Worm (Caenorhabditis elegans): ENCODE measurements around the gene F54A3.2.

DNA sequence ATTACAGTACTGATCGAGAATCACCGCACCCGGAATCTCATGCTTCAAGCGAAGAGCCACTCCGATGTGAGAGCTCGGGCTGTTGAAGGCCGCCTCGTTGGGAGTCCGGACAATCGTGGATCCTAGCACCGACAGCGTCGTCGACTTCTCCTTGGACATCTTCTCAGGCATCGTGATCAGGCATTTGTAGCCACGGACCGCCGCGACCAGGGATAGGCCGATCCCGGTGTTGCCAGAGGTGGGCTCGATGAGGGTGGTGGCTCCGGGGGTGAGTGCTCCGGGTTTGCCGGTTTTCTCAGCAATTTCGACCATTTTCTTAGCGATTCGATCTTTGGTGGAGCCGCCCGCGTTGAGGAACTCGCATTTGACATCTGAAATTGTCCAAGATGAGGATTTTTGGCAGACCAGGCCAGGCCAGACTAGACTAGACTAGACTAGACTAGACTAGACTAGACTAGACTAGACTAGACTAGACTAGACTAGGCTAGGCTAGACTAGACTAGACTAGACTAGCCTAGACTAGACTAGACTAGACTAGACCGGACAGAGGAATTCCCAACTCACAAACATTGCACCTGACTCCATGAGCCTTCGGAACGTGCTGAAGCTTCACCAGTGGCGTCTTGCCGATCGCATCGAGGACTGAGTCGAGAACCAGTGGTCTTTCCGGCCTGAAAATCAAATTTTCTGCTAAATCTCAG is 22.1 kb upstream of the F54A3.2 start:
- TF ChIP-seq ama-1 (optimal IDR thresholded peaks at IDR 0.05) (no peak), ceh-36 (tag; optimal IDR thresholded peaks at IDR 0.05) (no peak), ets-7 (tag; optimal IDR thresholded peaks at IDR 0.05) (no peak), tbx-37 (GFP tag; conservative IDR thresholded peaks at IDR 0.05) (no peak), B0310.2 (tag; optimal IDR thresholded peaks at IDR 0.05) (no peak), ceh-13 (GFP tag; optimal IDR thresholded peaks at IDR 0.05) (no peak), scrt-1 (GFP tag; IDR thresholded peaks at IDR 0.05) (no peak), flt-1 (GFP tag; IDR thresholded peaks at IDR 0.05) (no peak), hmg-4 (GFP tag; optimal IDR thresholded peaks at IDR 0.05) (no peak), F13C5.2 (tag; optimal IDR thresholded peaks at IDR 0.05) (no peak), hmbx-1 (tag; optimal IDR thresholded peaks at IDR 0.05) (no peak), tra-4 (tag; optimal IDR thresholded peaks at IDR 0.05) (no peak)

Data from whole organism, early embryonic.